Worm (Caenorhabditis elegans) whole organism, midembryonic: Measurements from ENCODE around the gene C45B2.3.
A peak's percentile ranks its signal among the peaks of the same experiment; 100 is the strongest.

Experiments used
- T22C8.4 ChIP-seq: fragments of 200-800 bp; sonication (Bioruptor generic); IDR thresholded peaks from 2 replicates; pipeline ENCODE4 v1.3.6; 2022; ENCODE audit warnings: missing genetic modification characterization, missing compliant biosample characterization
- cog-1 ChIP-seq: sonication (generic microtip); optimal IDR thresholded peaks from 2 replicates; lab custom pipeline; 2016; ENCODE audit warnings: missing genetic modification characterization, missing compliant biosample characterization
- flt-1 ChIP-seq: fragments of 200-800 bp; sonication (Bioruptor generic); IDR thresholded peaks from 2 replicates; pipeline ENCODE4 v1.3.6; 2022; ENCODE audit warnings: missing genetic modification characterization, missing compliant biosample characterization
- klf-2 ChIP-seq: fragments of 200-800 bp; sonication (Bioruptor generic); conservative IDR thresholded peaks from 2 replicates; pipeline ENCODE4 v1.3.6; 2022; ENCODE audit warnings: missing genetic modification reagents, missing genetic modification characterization, missing compliant biosample characterization
- ref-1 ChIP-seq: fragments of 200-800 bp; sonication (Bioruptor generic); conservative IDR thresholded peaks from 2 replicates; pipeline ENCODE4 v1.3.6; 2022; ENCODE audit warnings: missing genetic modification reagents, missing genetic modification characterization, missing compliant biosample characterization
- tab-1 ChIP-seq: fragments of 200-800 bp; sonication (Bioruptor generic); IDR thresholded peaks from 2 replicates; pipeline ENCODE4 v1.3.6; 2022; ENCODE audit warnings: missing genetic modification characterization, missing compliant biosample characterization
- ztf-23 ChIP-seq: fragments of 200-800 bp; sonication (Bioruptor generic); IDR thresholded peaks from 2 replicates; pipeline ENCODE4 v1.3.6; 2022; ENCODE audit warnings: missing genetic modification reagents, missing genetic modification characterization, missing compliant biosample characterization
- ztf-29 ChIP-seq: fragments of 200-800 bp; sonication (Bioruptor generic); IDR thresholded peaks from 2 replicates; pipeline ENCODE4 v1.3.6; 2022; ENCODE audit warnings: missing genetic modification reagents, missing genetic modification characterization, missing compliant biosample characterization

DNA sequence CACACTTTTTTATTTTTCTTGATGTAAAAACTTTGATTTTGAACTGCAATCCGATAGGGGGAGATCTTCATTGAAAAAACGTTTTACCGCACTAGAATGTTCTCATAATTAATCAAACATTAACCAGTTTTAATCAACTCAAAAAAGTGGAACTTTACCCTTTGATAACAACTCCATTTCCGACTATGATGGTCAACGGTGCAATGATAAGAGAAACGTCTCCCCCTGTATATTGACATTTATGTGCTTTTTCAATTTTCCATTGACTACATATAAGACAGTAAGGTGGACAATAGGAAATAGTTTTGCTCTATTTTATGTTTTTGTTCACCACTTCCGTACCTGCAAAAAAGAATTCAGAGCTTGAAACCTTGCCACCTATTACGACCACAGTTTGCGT, 15.7 kb downstream of the C45B2.3 start:
- TF ChIP-seq ref-1 (GFP tag; lab: Robert Waterston, UW): no peak
- no peak for TF ChIP-seq klf-2 (GFP tag; lab: Robert Waterston, UW)
- 0 out of 2 replicates have a peak, but pooled peaks have one; percentile 17 for TF ChIP-seq ztf-23
- TF ChIP-seq tab-1 (GFP tag; lab: Robert Waterston, UW): no peak
- TF ChIP-seq T22C8.4 (GFP tag; lab: Robert Waterston, UW): no peak
- TF ChIP-seq cog-1: no peak
- no peak for TF ChIP-seq ztf-29
- no peak for TF ChIP-seq flt-1 (GFP tag; lab: Robert Waterston, UW)
